Worm (Caenorhabditis elegans): ENCODE data around the gene her-1.

The her-1 gene

DNA sequence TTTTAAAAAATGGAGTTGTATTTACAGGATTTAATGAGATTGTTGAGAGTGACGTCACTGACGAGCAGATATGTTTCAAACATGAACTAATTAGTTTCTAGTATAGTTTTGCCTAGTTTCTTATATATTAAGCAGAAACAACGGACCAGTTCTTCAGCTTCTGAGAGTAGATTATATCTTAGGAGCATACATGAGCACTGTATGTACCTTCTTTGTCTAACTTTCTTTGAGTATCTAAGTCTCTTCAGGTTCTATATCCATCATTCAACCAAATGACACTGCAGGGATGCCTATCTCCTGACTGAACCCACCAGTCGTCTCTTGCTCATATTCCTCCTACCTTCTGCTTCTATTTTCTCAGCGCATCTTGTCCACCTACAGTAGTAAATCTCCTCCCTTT is at the start of gene her-1:
Gene her-1, plus strand, starts transcription at position 301 of the 400 bp plus-strand sequence.
- TF ChIP-seq sptf-1 (tag; optimal IDR thresholded peaks at IDR 0.05): no peak
- TF ChIP-seq ham-2 (GFP tag; optimal IDR thresholded peaks at IDR 0.05): no peak
- TF ChIP-seq M03D4.4 (tag; optimal IDR thresholded peaks at IDR 0.05): no peak
- TF ChIP-seq nhr-2 (tag; optimal IDR thresholded peaks at IDR 0.05): no peak
- TF ChIP-seq mab-5 (tag; optimal IDR thresholded peaks at IDR 0.05): no peak
- TF ChIP-seq flh-1 (GFP tag; optimal IDR thresholded peaks at IDR 0.05): no peak
- TF ChIP-seq lin-13 (tag; optimal IDR thresholded peaks at IDR 0.05): no peak
- no peak for TF ChIP-seq drap-1 (GFP tag; optimal IDR thresholded peaks at IDR 0.05)
- no peak for TF ChIP-seq tbx-8 (GFP tag; optimal IDR thresholded peaks at IDR 0.05)
- TF ChIP-seq snpc-4 (tag; optimal IDR thresholded peaks at IDR 0.05): no peak
- no peak for TF ChIP-seq elt-3 (tag; optimal IDR thresholded peaks at IDR 0.05)
- TF ChIP-seq ceh-83 (GFP tag; optimal IDR thresholded peaks at IDR 0.05): no peak
- no peak for TF ChIP-seq ztf-11 (tag; optimal IDR thresholded peaks at IDR 0.05)
- TF ChIP-seq unc-120 (tag; optimal IDR thresholded peaks at IDR 0.05; ENCODE audit: poor library complexity, severe bottlenecking): no peak
- no peak for TF ChIP-seq hlh-1 (tag; optimal IDR thresholded peaks at IDR 0.05)
- TF ChIP-seq elt-1 (tag; optimal IDR thresholded peaks at IDR 0.05; ENCODE audit: borderline replicate concordance, insufficient read depth): no peak
- no peak for TF ChIP-seq ceh-43 (GFP tag; optimal IDR thresholded peaks at IDR 0.05)

- TF ChIP-seq drap-1 (GFP tag; optimal IDR thresholded peaks at IDR 0.05) (no peak), ceh-83 (GFP tag; optimal IDR thresholded peaks at IDR 0.05) (no peak), ceh-43 (GFP tag; optimal IDR thresholded peaks at IDR 0.05) (no peak), mep-1 (tag; optimal IDR thresholded peaks at IDR 0.05) (no peak), bed-3 (GFP tag; optimal IDR thresholded peaks at IDR 0.05) (no peak), elt-1 (tag; optimal IDR thresholded peaks at IDR 0.05; ENCODE audit: borderline replicate concordance, insufficient read depth) (no peak), pha-4 (tag; optimal IDR thresholded peaks at IDR 0.05) (no peak), blmp-1 (tag; optimal IDR thresholded peaks at IDR 0.05) (no peak), sem-2 (GFP tag; optimal IDR thresholded peaks at IDR 0.05) (no peak), unc-39 (tag; optimal IDR thresholded peaks at IDR 0.05) (no peak), ztf-11 (tag; optimal IDR thresholded peaks at IDR 0.05) (no peak), hlh-1 (tag; optimal IDR thresholded peaks at IDR 0.05) (no peak), M03D4.4 (tag; optimal IDR thresholded peaks at IDR 0.05) (no peak), snpc-4 (tag; optimal IDR thresholded peaks at IDR 0.05) (no peak), tbx-8 (GFP tag; optimal IDR thresholded peaks at IDR 0.05) (no peak), unc-120 (tag; optimal IDR thresholded peaks at IDR 0.05; ENCODE audit: poor library complexity, severe bottlenecking) (no peak)
Measured at ce11 chrV:9651294-9651693, 45.5 kb upstream of the her-1 start, which contains the start of gene T06E4.21. TSS of gene T06E4.21 (plus strand) at chrV:9651594.

ce11 chrV:9654154-9654805 is 42.5 kb upstream of the her-1 start, which contains the start of gene cyp-29A4:
TSS of gene cyp-29A4 (plus strand) at chrV:9654755.
- TF ChIP-seq elt-1 (tag; optimal IDR thresholded peaks at IDR 0.05; ENCODE audit: borderline replicate concordance, insufficient read depth): no peak
- TF ChIP-seq unc-62 (GFP tag; optimal IDR thresholded peaks at IDR 0.05): no peak
- no peak for TF ChIP-seq lin-13 (tag; optimal IDR thresholded peaks at IDR 0.05)
- TF ChIP-seq pha-4 (tag; optimal IDR thresholded peaks at IDR 0.05): no peak
- no peak for TF ChIP-seq mls-2 (tag; optimal IDR thresholded peaks at IDR 0.05)
- no peak for TF ChIP-seq mab-5 (tag; optimal IDR thresholded peaks at IDR 0.05)
- no peak for TF ChIP-seq ztf-11 (tag; optimal IDR thresholded peaks at IDR 0.05)
- no peak for TF ChIP-seq nhr-76 (tag; optimal IDR thresholded peaks at IDR 0.05)
- TF ChIP-seq bed-3 (GFP tag; optimal IDR thresholded peaks at IDR 0.05): no peak
- no peak for TF ChIP-seq elt-3 (tag; optimal IDR thresholded peaks at IDR 0.05)
- TF ChIP-seq ces-1 (GFP tag; optimal IDR thresholded peaks at IDR 0.05): no peak
- no peak for TF ChIP-seq drap-1 (GFP tag; optimal IDR thresholded peaks at IDR 0.05)
- TF ChIP-seq unc-39 (tag; optimal IDR thresholded peaks at IDR 0.05): no peak
- no peak for TF ChIP-seq nhr-28 (tag; optimal IDR thresholded peaks at IDR 0.05)
- no peak for TF ChIP-seq nhr-2 (tag; optimal IDR thresholded peaks at IDR 0.05)

DNA sequence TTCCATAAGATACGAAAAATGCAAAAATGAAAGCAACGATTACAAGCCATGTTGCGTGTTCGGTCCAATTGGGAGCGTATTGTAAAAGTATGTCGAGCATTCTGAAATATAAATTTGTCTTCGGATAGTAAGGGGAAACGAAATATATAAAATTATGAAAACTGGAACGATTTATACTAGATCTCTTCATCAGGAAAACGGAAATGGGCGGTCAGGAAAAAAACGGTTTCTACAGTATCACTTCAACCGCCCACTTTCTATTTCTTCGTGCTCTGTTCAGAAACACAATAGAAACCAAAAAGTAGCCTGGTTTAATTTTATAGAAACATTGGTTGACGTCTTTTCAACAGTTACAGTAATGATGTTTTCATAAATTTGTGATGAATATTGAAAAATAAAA is 35.3 kb upstream of the her-1 start, which contains the start of gene pitr-4:
Gene pitr-4, minus strand, starts transcription at position 101 of the 400 bp plus-strand sequence.
- TF ChIP-seq bed-3 (GFP tag; optimal IDR thresholded peaks at IDR 0.05): no peak
- TF ChIP-seq nhr-28 (tag; optimal IDR thresholded peaks at IDR 0.05): no peak
- no peak for TF ChIP-seq sptf-1 (tag; optimal IDR thresholded peaks at IDR 0.05)
- no peak for TF ChIP-seq ceh-39 (tag; optimal IDR thresholded peaks at IDR 0.05)
- no peak for TF ChIP-seq snpc-4 (tag; optimal IDR thresholded peaks at IDR 0.05)
- no peak for TF ChIP-seq nhr-2 (tag; optimal IDR thresholded peaks at IDR 0.05)
- no peak for TF ChIP-seq nhr-76 (tag; optimal IDR thresholded peaks at IDR 0.05)
- no peak for TF ChIP-seq nhr-237 (tag; optimal IDR thresholded peaks at IDR 0.05)

All from whole organism, mixed stage, embryonic.